Fruit fly (Drosophila melanogaster) whole organism, embryonic: ENCODE measurements around the gene Hacd1.

Experiments used
- Atf6 ChIP-seq: fragments of 200-800 bp; sonication (Bioruptor generic); IDR thresholded peaks from 2 replicates; pipeline ENCODE4 v1.3.6; 2022; ENCODE audit warnings: missing biosample characterization, missing genetic modification characterization
- B-H2 ChIP-seq: fragments of 200-800 bp; sonication (Bioruptor generic); optimal IDR thresholded peaks from 2 replicates; lab custom pipeline; 2018; ENCODE audit warnings: missing biosample characterization, mild to moderate bottlenecking, missing genetic modification characterization
- CG12104 ChIP-seq: fragments of 200-800 bp; sonication (Bioruptor generic); optimal IDR thresholded peaks from 3 replicates; lab custom pipeline; 2016; ENCODE audit warnings: missing biosample characterization, missing genetic modification characterization
- CG15601 ChIP-seq: fragments of 200-800 bp; sonication (Bioruptor generic); optimal IDR thresholded peaks from 3 replicates; lab custom pipeline; 2019; ENCODE audit warnings: missing biosample characterization, mild to moderate bottlenecking, missing genetic modification characterization, moderate library complexity
- CG1603 ChIP-seq: fragments of 200-800 bp; sonication (Bioruptor generic); optimal IDR thresholded peaks from 2 replicates; lab custom pipeline; 2019; ENCODE audit warnings: missing biosample characterization, mild to moderate bottlenecking, missing genetic modification characterization, moderate library complexity
- CG17361 ChIP-seq: fragments of 200-800 bp; sonication (Bioruptor generic); IDR thresholded peaks from 3 replicates; pipeline ENCODE4 v1.3.6; 2022; ENCODE audit warnings: missing biosample characterization, missing genetic modification characterization
- CG17802 ChIP-seq: fragments of 200-800 bp; sonication (Bioruptor generic); optimal IDR thresholded peaks from 2 replicates; lab custom pipeline; 2018; ENCODE audit warnings: missing biosample characterization, mild to moderate bottlenecking, missing genetic modification characterization, moderate library complexity
- CG17912 ChIP-seq: fragments of 200-800 bp; sonication (Bioruptor generic); optimal IDR thresholded peaks from 2 replicates; lab custom pipeline; 2018; ENCODE audit warnings: missing biosample characterization, mild to moderate bottlenecking, missing genetic modification characterization
- CG34376 ChIP-seq: fragments of 200-800 bp; sonication (Bioruptor generic); optimal IDR thresholded peaks from 2 replicates; lab custom pipeline; 2018; ENCODE audit warnings: missing biosample characterization, mild to moderate bottlenecking, missing genetic modification characterization
- CG3838 ChIP-seq: fragments of 200-800 bp; sonication (Bioruptor generic); optimal IDR thresholded peaks from 3 replicates; lab custom pipeline; 2016; ENCODE audit warnings: missing biosample characterization, missing genetic modification characterization
- CG43689 ChIP-seq: fragments of 200-800 bp; sonication (Bioruptor generic); IDR thresholded peaks from 2 replicates; pipeline ENCODE4 v1.3.6; 2022; ENCODE audit warnings: missing biosample characterization, missing genetic modification characterization
- CG4854 ChIP-seq: fragments of 200-800 bp; sonication (Bioruptor generic); optimal IDR thresholded peaks from 2 replicates; lab custom pipeline; 2016; ENCODE audit warnings: missing biosample characterization, missing genetic modification characterization, inconsistent platforms
- CG5180 ChIP-seq: fragments of 200-800 bp; sonication (Bioruptor generic); optimal IDR thresholded peaks from 3 replicates; lab custom pipeline; 2017; ENCODE audit warnings: missing biosample characterization, missing genetic modification characterization, mild to moderate bottlenecking, moderate library complexity, missing genetic modification reagents
- CG5245 ChIP-seq: fragments of 200-800 bp; sonication (Bioruptor generic); optimal IDR thresholded peaks from 3 replicates; lab custom pipeline; 2016; ENCODE audit warnings: missing biosample characterization, missing genetic modification characterization
- CG6272 ChIP-seq: fragments of 200-800 bp; sonication (Bioruptor generic); IDR thresholded peaks from 2 replicates; pipeline ENCODE4 v1.3.6; 2022; ENCODE audit warnings: missing biosample characterization, missing genetic modification characterization
- CG7556 ChIP-seq: fragments of 200-800 bp; sonication (Bioruptor generic); optimal IDR thresholded peaks from 2 replicates; lab custom pipeline; 2017; ENCODE audit warnings: missing biosample characterization, mild to moderate bottlenecking, missing genetic modification characterization
- CG8290 ChIP-seq, 3 experiments: fragments of 200-800 bp; sonication (Bioruptor generic); optimal IDR thresholded peaks; 2 replicates each; lab custom pipeline; 2016 to 2019; ENCODE audit warnings: missing biosample characterization in 3 of 3, missing genetic modification characterization in 3 of 3, mild to moderate bottlenecking in 2 of 3, moderate library complexity in 1 of 3
- CG8944 ChIP-seq: fragments of 200-800 bp; sonication (Bioruptor generic); optimal IDR thresholded peaks from 3 replicates; lab custom pipeline; 2016; ENCODE audit warnings: missing biosample characterization, missing genetic modification characterization
- CG9727 ChIP-seq: fragments of 200-800 bp; sonication (Bioruptor generic); optimal IDR thresholded peaks from 3 replicates; lab custom pipeline; 2017; ENCODE audit warnings: missing biosample characterization, mild to moderate bottlenecking, missing genetic modification characterization
- CG9876 ChIP-seq: fragments of 200-800 bp; sonication (Bioruptor generic); optimal IDR thresholded peaks from 2 replicates; lab custom pipeline; 2016; ENCODE audit warnings: missing biosample characterization, missing genetic modification characterization
- CG9932 ChIP-seq: fragments of 200-800 bp; sonication (Bioruptor generic); IDR thresholded peaks from 2 replicates; pipeline ENCODE4 v1.3.6; 2022; ENCODE audit warnings: missing biosample characterization, missing genetic modification characterization
- Dip2 ChIP-seq: fragments of 200-800 bp; sonication (Bioruptor generic); IDR thresholded peaks from 2 replicates; pipeline ENCODE4 v1.3.6; 2022; ENCODE audit warnings: missing biosample characterization, missing genetic modification characterization
- Dp ChIP-seq: fragments of 200-800 bp; sonication (Bioruptor generic); optimal IDR thresholded peaks from 2 replicates; lab custom pipeline; 2018; ENCODE audit warnings: missing biosample characterization, mild to moderate bottlenecking, missing genetic modification characterization, moderate library complexity
- H15 ChIP-seq: fragments of 200-800 bp; sonication (Bioruptor generic); IDR thresholded peaks from 3 replicates; pipeline ENCODE4 v1.3.6; 2022; ENCODE audit warnings: missing biosample characterization, missing genetic modification characterization
- HLH54F ChIP-seq: fragments of 200-800 bp; sonication (Bioruptor generic); optimal IDR thresholded peaks from 3 replicates; lab custom pipeline; 2016; ENCODE audit warnings: missing biosample characterization, missing genetic modification characterization
- Hr3 ChIP-seq: fragments of 200-800 bp; sonication (Bioruptor generic); optimal IDR thresholded peaks from 3 replicates; lab custom pipeline; 2016; ENCODE audit warnings: missing biosample characterization, missing genetic modification characterization
- Hr51 ChIP-seq, 2 experiments: fragments of 200-800 bp; sonication (Bioruptor generic); optimal IDR thresholded peaks; 2 replicates in 1 of 2; 3 replicates in 1 of 2; lab custom pipeline; 2016 to 2018; ENCODE audit warnings: missing biosample characterization in 2 of 2, missing genetic modification characterization in 2 of 2, mild to moderate bottlenecking in 1 of 2, moderate library complexity in 1 of 2
- Meics ChIP-seq: fragments of 200-800 bp; sonication (Bioruptor generic); optimal IDR thresholded peaks from 2 replicates; lab custom pipeline; 2017; ENCODE audit warnings: missing biosample characterization, mild to moderate bottlenecking, missing genetic modification characterization
- Oli ChIP-seq: fragments of 200-800 bp; sonication (Bioruptor generic); optimal IDR thresholded peaks from 2 replicates; lab custom pipeline; 2018; ENCODE audit warnings: missing biosample characterization, mild to moderate bottlenecking, missing genetic modification characterization, moderate library complexity
- Spps ChIP-seq: fragments of 200-800 bp; sonication (Bioruptor generic); optimal IDR thresholded peaks from 2 replicates; lab custom pipeline; 2018; ENCODE audit warnings: missing biosample characterization, mild to moderate bottlenecking, missing genetic modification characterization
- Stat92E ChIP-seq, 3 experiments: fragments of >200 bp in 2 of 3; fragments of 200-800 bp in 1 of 3; sonication (Bioruptor generic) in 1 of 3; optimal IDR thresholded peaks; 2 replicates each; lab custom pipeline; 2017 to 2019; ENCODE audit warnings: missing biosample characterization in 3 of 3, missing genetic modification characterization in 3 of 3, mild to moderate bottlenecking in 1 of 3, moderate library complexity in 1 of 3
- TFAM ChIP-seq: fragments of 200-800 bp; sonication (Bioruptor generic); optimal IDR thresholded peaks from 2 replicates; lab custom pipeline; 2017; ENCODE audit warnings: missing biosample characterization, missing genetic modification characterization, inconsistent platforms
- aop ChIP-seq: fragments of 200-800 bp; sonication (Bioruptor generic); IDR thresholded peaks from 2 replicates; pipeline ENCODE4 v1.3.6; 2022; ENCODE audit warnings: missing biosample characterization, missing genetic modification characterization
- cg ChIP-seq: fragments of 200-800 bp; sonication (Bioruptor generic); optimal IDR thresholded peaks from 3 replicates; lab custom pipeline; 2019; ENCODE audit warnings: missing biosample characterization, mild to moderate bottlenecking, missing genetic modification characterization, moderate library complexity
- gce ChIP-seq: fragments of 200-800 bp; sonication (Bioruptor generic); IDR thresholded peaks from 3 replicates; pipeline ENCODE4 v1.3.6; 2022; ENCODE audit warnings: missing biosample characterization, missing genetic modification characterization
- gcm2 ChIP-seq: fragments of 200-800 bp; sonication (Bioruptor generic); optimal IDR thresholded peaks from 2 replicates; lab custom pipeline; 2016; ENCODE audit warnings: missing biosample characterization, missing genetic modification characterization
- inv ChIP-seq: fragments of 200-800 bp; sonication (Bioruptor generic); IDR thresholded peaks from 2 replicates; pipeline ENCODE4 v1.3.6; 2022; ENCODE audit warnings: missing biosample characterization, missing genetic modification characterization; ENCODE audit not compliant: partially characterized antibody
- nmo ChIP-seq: fragments of 200-800 bp; sonication (Bioruptor generic); optimal IDR thresholded peaks from 2 replicates; lab custom pipeline; 2018; ENCODE audit warnings: missing biosample characterization, mild to moderate bottlenecking, missing genetic modification characterization, moderate library complexity
- odd ChIP-seq: fragments of 200-800 bp; sonication (Bioruptor generic); optimal IDR thresholded peaks from 2 replicates; lab custom pipeline; 2017; ENCODE audit warnings: missing biosample characterization, mild to moderate bottlenecking, missing genetic modification characterization
- peb ChIP-seq: fragments of 200-800 bp; sonication (Bioruptor generic); IDR thresholded peaks from 2 replicates; pipeline ENCODE4 v1.3.6; 2022; ENCODE audit warnings: missing biosample characterization, missing genetic modification characterization
- pnt ChIP-seq: fragments of 200-800 bp; sonication (Bioruptor generic); optimal IDR thresholded peaks from 3 replicates; lab custom pipeline; 2016; ENCODE audit warnings: missing biosample characterization, missing genetic modification characterization
- prd ChIP-seq, 3 experiments: fragments of >200 bp in 2 of 3; fragments of 200-800 bp in 1 of 3; sonication (Bioruptor generic) in 1 of 3; optimal IDR thresholded peaks in 2 of 3; IDR thresholded peaks in 1 of 3; 2 replicates in 2 of 3; 3 replicates in 1 of 3; pipeline versions ENCODE4 v1.3.6 to Lab custom; 2017 to 2022; ENCODE audit warnings: missing biosample characterization in 1 of 3, missing genetic modification characterization in 1 of 3
- ro ChIP-seq: fragments of 200-800 bp; sonication (Bioruptor generic); IDR thresholded peaks from 2 replicates; pipeline ENCODE4 v1.3.6; 2022; ENCODE audit warnings: missing biosample characterization, missing genetic modification characterization
- sim ChIP-seq: fragments of 200-800 bp; sonication (Bioruptor generic); IDR thresholded peaks from 2 replicates; pipeline ENCODE4 v1.3.6; 2022; ENCODE audit warnings: missing biosample characterization, missing genetic modification characterization
- sr ChIP-seq: fragments of 200-800 bp; sonication (Bioruptor generic); IDR thresholded peaks from 3 replicates; pipeline ENCODE4 v1.3.6; 2022; ENCODE audit warnings: missing biosample characterization, missing genetic modification characterization
- ssp ChIP-seq: fragments of 200-800 bp; sonication (Bioruptor generic); IDR thresholded peaks from 2 replicates; pipeline ENCODE4 v1.3.6; 2022; ENCODE audit warnings: missing biosample characterization, missing genetic modification characterization
- stc ChIP-seq: fragments of 200-800 bp; sonication (Bioruptor generic); IDR thresholded peaks from 2 replicates; pipeline ENCODE4 v1.3.6; 2022; ENCODE audit warnings: missing biosample characterization, missing genetic modification characterization
- sug ChIP-seq: fragments of 200-800 bp; optimal IDR thresholded peaks from 2 replicates; lab custom pipeline; 2019; ENCODE audit warnings: missing biosample characterization, mild to moderate bottlenecking, missing genetic modification characterization, moderate library complexity
- tin ChIP-seq: fragments of 200-800 bp; sonication (Bioruptor generic); optimal IDR thresholded peaks from 3 replicates; lab custom pipeline; 2016; ENCODE audit warnings: missing biosample characterization, missing genetic modification characterization

The Hacd1 gene

dm6 chr2L:12004211-12004979 is 2.3 kb upstream of the Hacd1 start (continued):
- no peak for TF ChIP-seq Atf6
- TF ChIP-seq nmo (GFP tag; lab: Kevin White, UChicago), result no peak
- TF ChIP-seq prd (optimal IDR thresholded peaks at IDR 0.05; lab: Kevin White, UChicago), result no peak
- no peak for TF ChIP-seq prd (GFP tag; IDR thresholded peaks at IDR 0.05; lab: Robert Waterston, UW)
- peak; percentile 43 for TF ChIP-seq CG17802 (tag; lab: Kevin White, UChicago)
- no peak for TF ChIP-seq sim (GFP tag; lab: Robert Waterston, UW)
- peak; percentile 96 for TF ChIP-seq CG3838 (GFP tag; lab: Kevin White, UChicago)
- no peak for TF ChIP-seq stc (GFP tag; lab: Robert Waterston, UW)
- peak; percentile 77 for TF ChIP-seq CG1603 (tag; lab: Kevin White, UChicago)
- no peak for TF ChIP-seq peb (GFP tag; lab: Robert Waterston, UW)
- peak; percentile 5 for TF ChIP-seq gcm2 (GFP tag; lab: Kevin White, UChicago)
- peak; percentile 39 for TF ChIP-seq Dp (GFP tag; lab: Kevin White, UChicago)
- TF ChIP-seq CG8944 (GFP tag; lab: Kevin White, UChicago), result peak; percentile 24
- TF ChIP-seq CG34376, result peak; percentile 49
- TF ChIP-seq CG15601, result peak; percentile 88
- peak; percentile 7 for TF ChIP-seq Spps
- no peak for TF ChIP-seq CG17361 (GFP tag; lab: Robert Waterston, UW)
- peak; percentile 25 for TF ChIP-seq tin (GFP tag; lab: Kevin White, UChicago)
- peak; percentile 45 for TF ChIP-seq CG4854 (GFP tag; lab: Kevin White, UChicago)
- TF ChIP-seq H15 (GFP tag; lab: Robert Waterston, UW), result no peak
- peak; percentile 62 for TF ChIP-seq CG12104 (GFP tag; lab: Kevin White, UChicago)
- TF ChIP-seq gce, result no peak
- TF ChIP-seq CG17912 (GFP tag; lab: Kevin White, UChicago), result peak; percentile 75
- TF ChIP-seq Hr3, result no peak
- TF ChIP-seq Stat92E (GFP tag; optimal IDR thresholded peaks at IDR 0.05; lab: Kevin White, UChicago), result no peak
- no peak for TF ChIP-seq TFAM
- no peak for TF ChIP-seq HLH54F
- TF ChIP-seq ssp, result no peak
- no peak for TF ChIP-seq sr (GFP tag; lab: Robert Waterston, UW)
- peak; percentile 60 for TF ChIP-seq Meics (GFP tag; lab: Kevin White, UChicago)
- TF ChIP-seq cg (GFP tag; lab: Kevin White, UChicago), result peak; percentile 60
- peak; percentile 70 for TF ChIP-seq CG9727
- peak; percentile 53 for TF ChIP-seq B-H2 (GFP tag; lab: Kevin White, UChicago)
- no peak for TF ChIP-seq CG9932
- no peak for TF ChIP-seq CG43689
- TF ChIP-seq Hr51 (GFP tag; optimal IDR thresholded peaks at IDR 0.05; lab: Kevin White, UChicago), result peak in 1 of 2 experiments; percentile 15
- no peak for TF ChIP-seq aop (GFP tag; lab: Robert Waterston, UW)
- TF ChIP-seq CG6272 (GFP tag; lab: Robert Waterston, UW), result no peak
- TF ChIP-seq CG5180 (GFP tag; lab: Kevin White, UChicago), result peak; percentile 69
- TF ChIP-seq CG8290 (GFP tag; optimal IDR thresholded peaks at IDR 0.05; lab: Kevin White, UChicago), result peak; percentile 78
- peak; percentile 63 to 92 for TF ChIP-seq CG8290 (tag; optimal IDR thresholded peaks at IDR 0.05; lab: Kevin White, UChicago)
- no peak for TF ChIP-seq Oli (tag; lab: Kevin White, UChicago)
- TF ChIP-seq ro (GFP tag; lab: Robert Waterston, UW), result no peak
- TF ChIP-seq CG5245 (GFP tag; lab: Kevin White, UChicago), result no peak
- peak; percentile 89 for TF ChIP-seq odd
- TF ChIP-seq CG7556 (GFP tag; lab: Kevin White, UChicago), result peak; percentile 73
- TF ChIP-seq sug (tag; lab: Kevin White, UChicago), result peak; percentile 85
- TF ChIP-seq inv (GFP tag; lab: Robert Waterston, UW), result no peak
- TF ChIP-seq CG9876 (GFP tag; lab: Kevin White, UChicago), result peak; percentile 21
- TF ChIP-seq Dip2 (GFP tag; lab: Robert Waterston, UW), result no peak
- peak; percentile 32 for TF ChIP-seq pnt (GFP tag; lab: Kevin White, UChicago)
